Worm (Caenorhabditis elegans): ENCODE results near the gene C40C9.3.

ce11 chrX:13669641-13670040, 22.2 kb downstream of the C40C9.3 start:
- TF ChIP-seq lir-3 (tag; optimal IDR thresholded peaks at IDR 0.05) (no peak), daf-16 (GFP tag; optimal IDR thresholded peaks at IDR 0.05) (no peak), daf-16 (tag; optimal IDR thresholded peaks at IDR 0.05) (peak; percentile 96), cey-2 (tag; optimal IDR thresholded peaks at IDR 0.05; ENCODE audit: borderline replicate concordance, insufficient read depth) (no peak), unc-62 (GFP tag; optimal IDR thresholded peaks at IDR 0.05 in 1 of 2) (no peak), unc-62 (tag; optimal IDR thresholded peaks at IDR 0.05) (no peak), skn-1 (tag; optimal IDR thresholded peaks at IDR 0.05) (no peak), attf-4 (tag; optimal IDR thresholded peaks at IDR 0.05) (no peak), nhr-25 (tag; optimal IDR thresholded peaks at IDR 0.05; ENCODE audit: borderline replicate concordance, insufficient read depth) (no peak), ama-1 (optimal IDR thresholded peaks at IDR 0.05) (no peak)

All from whole organism, L4 larva.